Fruit fly (Drosophila melanogaster): ENCODE data around the gene scny.

DNA sequence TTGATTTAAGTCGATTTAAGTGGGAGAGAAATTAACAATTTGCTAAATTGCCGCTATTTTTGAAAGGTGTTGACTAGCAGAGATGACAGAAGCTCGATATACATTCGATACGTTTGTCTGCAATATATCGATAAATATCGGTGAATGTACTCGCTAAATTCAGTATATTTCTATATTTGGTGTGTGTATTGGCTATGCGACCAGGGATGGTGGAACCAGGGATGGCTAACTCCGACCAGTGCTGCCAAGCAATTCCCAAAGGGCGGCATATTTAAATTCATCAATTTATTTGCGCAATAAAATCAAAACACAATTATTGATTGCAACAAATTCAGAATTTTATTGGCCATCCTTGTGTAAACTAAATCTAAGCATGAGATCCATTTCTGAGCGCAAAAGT, 44.2 kb downstream of the scny start, which contains the start of gene mad2:
- TF ChIP-seq Hr4 (GFP tag; optimal IDR thresholded peaks at IDR 0.05), result no peak
- TF ChIP-seq fd85E (GFP tag; optimal IDR thresholded peaks at IDR 0.05), result no peak
- TF ChIP-seq CG31627 (GFP tag; optimal IDR thresholded peaks at IDR 0.05), result no peak
- no peak for TF ChIP-seq CG6163 (GFP tag; IDR thresholded peaks at IDR 0.05)
- TF ChIP-seq Sox102F (GFP tag; optimal IDR thresholded peaks at IDR 0.05), result no peak
- no peak for TF ChIP-seq Hr39 (GFP tag; optimal IDR thresholded peaks at IDR 0.05)
- no peak for TF ChIP-seq Sox15 (GFP tag; optimal IDR thresholded peaks at IDR 0.05)
- TF ChIP-seq CG32006 (GFP tag; optimal IDR thresholded peaks at IDR 0.05), result no peak
- no peak for TF ChIP-seq achi (GFP tag; optimal IDR thresholded peaks at IDR 0.05)
- no peak for TF ChIP-seq esn (GFP tag; optimal IDR thresholded peaks at IDR 0.05)
- no peak for TF ChIP-seq CG16779 (tag; optimal IDR thresholded peaks at IDR 0.05)
- no peak for TF ChIP-seq Lpt (GFP tag; optimal IDR thresholded peaks at IDR 0.05)

Measured in whole organism, prepupa.